Worm (Caenorhabditis elegans): ENCODE measurements around the gene K04F1.8.

K04F1.8 gene

ce11 chrV:1701584-1702101 lies 34.6 kb downstream of the K04F1.8 start, which contains the start of gene srw-90:
Gene srw-90, plus strand, starts transcription at chrV:1702051.
- TF ChIP-seq egl-27 (tag; optimal IDR thresholded peaks at IDR 0.05): no peak
- no peak for TF ChIP-seq ztf-11 (tag; optimal IDR thresholded peaks at IDR 0.05)
- TF ChIP-seq mab-9 (GFP tag; IDR thresholded peaks at IDR 0.05): no peak
- TF ChIP-seq irx-1 (tag; optimal IDR thresholded peaks at IDR 0.05): no peak
- TF ChIP-seq xbp-1 (tag; optimal IDR thresholded peaks at IDR 0.05): no peak
- no peak for TF ChIP-seq unc-130 (tag; optimal IDR thresholded peaks at IDR 0.05)
- no peak for TF ChIP-seq ceh-63 (GFP tag; optimal IDR thresholded peaks at IDR 0.05)
- TF ChIP-seq blmp-1 (tag; optimal IDR thresholded peaks at IDR 0.05): no peak
- no peak for TF ChIP-seq ceh-90 (tag; optimal IDR thresholded peaks at IDR 0.05)
- TF ChIP-seq lin-15B (tag; optimal IDR thresholded peaks at IDR 0.05): no peak
- no peak for TF ChIP-seq lin-13 (GFP tag; optimal IDR thresholded peaks at IDR 0.05)
- no peak for TF ChIP-seq lin-14 (GFP tag; optimal IDR thresholded peaks at IDR 0.05)
- TF ChIP-seq hlh-17 (GFP tag; optimal IDR thresholded peaks at IDR 0.05; ENCODE audit: borderline replicate concordance): no peak
- no peak for TF ChIP-seq ztf-4 (tag; optimal IDR thresholded peaks at IDR 0.05)
- TF ChIP-seq elt-2 (tag; optimal IDR thresholded peaks at IDR 0.05): no peak
- TF ChIP-seq hpl-2 (GFP tag; optimal IDR thresholded peaks at IDR 0.05): no peak
- no peak for TF ChIP-seq egl-13 (tag; optimal IDR thresholded peaks at IDR 0.05)

- TF ChIP-seq F16B12.6 (tag; optimal IDR thresholded peaks at IDR 0.05) (no peak), lin-15B (tag; optimal IDR thresholded peaks at IDR 0.05) (no peak), nhr-71 (tag; optimal IDR thresholded peaks at IDR 0.05) (no peak), unc-30 (tag; optimal IDR thresholded peaks at IDR 0.05) (no peak), nhr-237 (tag; optimal IDR thresholded peaks at IDR 0.05) (no peak), aha-1 (tag; optimal IDR thresholded peaks at IDR 0.05) (no peak), rnt-1 (tag; optimal IDR thresholded peaks at IDR 0.05) (no peak), fkh-8 (tag; optimal IDR thresholded peaks at IDR 0.05) (no peak), pag-3 (tag; optimal IDR thresholded peaks at IDR 0.05; ENCODE audit: borderline replicate concordance, insufficient read depth) (no peak), lsy-2 (tag; optimal IDR thresholded peaks at IDR 0.05) (no peak), sup-37 (GFP tag; optimal IDR thresholded peaks at IDR 0.05) (no peak), pax-3 (tag; optimal IDR thresholded peaks at IDR 0.05) (no peak), lir-3 (tag; optimal IDR thresholded peaks at IDR 0.05; ENCODE audit: poor library complexity) (no peak), nhr-47 (tag; optimal IDR thresholded peaks at IDR 0.05) (no peak), ama-1 (optimal IDR thresholded peaks at IDR 0.05) (no peak), unc-86 (tag; optimal IDR thresholded peaks at IDR 0.05) (no peak)
These were observed 41.4 kb downstream of the K04F1.8 start, which contains the start of gene srw-99 for ce11 chrV:1708441-1708840. Gene srw-99, plus strand, starts transcription at chrV:1708741.

DNA sequence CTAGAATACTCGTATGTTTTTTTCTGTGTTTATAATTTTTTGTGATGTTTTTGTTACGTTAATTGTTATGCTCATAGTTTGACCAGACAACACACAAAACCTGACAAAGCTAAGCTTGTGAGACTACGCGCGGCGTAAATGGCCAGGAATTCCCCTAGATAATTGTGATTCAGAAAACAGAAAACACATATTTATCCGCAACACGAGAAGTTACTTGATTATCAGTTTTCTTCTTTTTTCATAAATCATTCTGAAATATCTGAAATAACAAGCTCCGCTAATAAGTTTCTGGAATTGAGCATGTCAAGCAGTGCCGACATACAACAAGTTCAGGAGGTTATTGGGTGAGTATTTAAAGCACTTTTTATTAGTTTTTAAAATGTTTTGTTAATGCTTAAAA lies 43.9 kb downstream of the K04F1.8 start, which contains the start of gene srw-100:
Gene srw-100 (plus strand): TSS at position 301 of the 400 bp plus-strand sequence.
- TF ChIP-seq pqm-1 (tag; optimal IDR thresholded peaks at IDR 0.05): no peak
- TF ChIP-seq rnt-1 (tag; optimal IDR thresholded peaks at IDR 0.05): no peak
- no peak for TF ChIP-seq nhr-11 (tag; optimal IDR thresholded peaks at IDR 0.05)
- no peak for TF ChIP-seq pax-3 (tag; optimal IDR thresholded peaks at IDR 0.05)
- TF ChIP-seq lin-15B (tag; optimal IDR thresholded peaks at IDR 0.05): no peak
- no peak for TF ChIP-seq fos-1 (tag; optimal IDR thresholded peaks at IDR 0.05)
- TF ChIP-seq mdl-1 (tag; optimal IDR thresholded peaks at IDR 0.05): no peak
- no peak for TF ChIP-seq nhr-76 (tag; optimal IDR thresholded peaks at IDR 0.05)
- no peak for TF ChIP-seq ztf-11 (tag; optimal IDR thresholded peaks at IDR 0.05)
- no peak for TF ChIP-seq ets-5 (GFP tag; IDR thresholded peaks at IDR 0.05)
- TF ChIP-seq unc-98 (GFP tag; IDR thresholded peaks at IDR 0.05): no peak
- TF ChIP-seq skn-1 (tag; optimal IDR thresholded peaks at IDR 0.05): no peak
- TF ChIP-seq pag-3 (tag; optimal IDR thresholded peaks at IDR 0.05; ENCODE audit: borderline replicate concordance, insufficient read depth): no peak
- TF ChIP-seq aha-1 (tag; optimal IDR thresholded peaks at IDR 0.05): no peak
- no peak for TF ChIP-seq efl-1 (optimal IDR thresholded peaks at IDR 0.05)
- no peak for TF ChIP-seq efl-1 (GFP tag; optimal IDR thresholded peaks at IDR 0.05 in 1 of 2)
- TF ChIP-seq nhr-71 (tag; optimal IDR thresholded peaks at IDR 0.05): no peak
- no peak for TF ChIP-seq nhr-77 (tag; optimal IDR thresholded peaks at IDR 0.05)
- TF ChIP-seq unc-86 (tag; optimal IDR thresholded peaks at IDR 0.05): no peak
- no peak for TF ChIP-seq C16A3.4 (tag; optimal IDR thresholded peaks at IDR 0.05)
- TF ChIP-seq ama-1 (optimal IDR thresholded peaks at IDR 0.05): no peak
